Worm (Caenorhabditis elegans): ENCODE measurements around the gene unc-9.

Gene unc-9

ce11 chrX:13174437-13174836 lies 27.1 kb upstream of the unc-9 start:
- no peak for TF ChIP-seq F49E8.2 (tag; optimal IDR thresholded peaks at IDR 0.05; ENCODE audit: borderline replicate concordance)
- TF ChIP-seq daf-19 (GFP tag; conservative IDR thresholded peaks at IDR 0.05) = no peak
- no peak for TF ChIP-seq hlh-30 (tag; optimal IDR thresholded peaks at IDR 0.05; ENCODE audit: insufficient read depth)
- no peak for TF ChIP-seq sdz-12 (GFP tag; optimal IDR thresholded peaks at IDR 0.05)
- no peak for TF ChIP-seq dpl-1 (GFP tag; optimal IDR thresholded peaks at IDR 0.05)
- no peak for TF ChIP-seq pqm-1 (tag; optimal IDR thresholded peaks at IDR 0.05)
- TF ChIP-seq spr-1 (tag; optimal IDR thresholded peaks at IDR 0.05) = no peak
- no peak for TF ChIP-seq snpc-1.2 (GFP tag; IDR thresholded peaks at IDR 0.05)
- no peak for TF ChIP-seq Y105C5A.15 (GFP tag; IDR thresholded peaks at IDR 0.05)
- TF ChIP-seq nhr-77 (tag; optimal IDR thresholded peaks at IDR 0.05) = no peak
- no peak for TF ChIP-seq ztf-7 (tag; optimal IDR thresholded peaks at IDR 0.05)
- TF ChIP-seq Y5F2A.4 (GFP tag; optimal IDR thresholded peaks at IDR 0.05) = no peak
- no peak for TF ChIP-seq ctbp-1 (GFP tag; IDR thresholded peaks at IDR 0.05)

DNA sequence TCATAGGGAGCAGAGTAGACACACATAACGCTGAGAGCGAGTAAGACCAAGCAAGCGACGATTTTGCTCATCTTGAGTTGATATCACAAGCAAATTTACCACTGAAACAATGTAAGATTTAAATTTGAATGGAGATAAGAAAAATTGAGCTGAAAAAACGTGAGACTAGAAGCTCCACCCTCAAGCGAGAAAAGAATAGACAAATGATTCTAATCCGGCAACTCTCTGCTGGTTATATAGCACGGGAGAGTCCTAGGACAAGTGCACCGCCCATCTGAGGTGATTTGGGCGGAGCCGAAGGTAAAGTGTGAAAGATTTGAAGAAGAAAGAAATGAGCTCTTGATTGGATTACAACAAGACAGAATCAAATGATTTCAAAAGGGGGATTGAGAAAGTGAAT lies 23.2 kb upstream of the unc-9 start, which contains the start of gene nlp-3:
TSS of gene nlp-3 (minus strand) at position 101 of the 400 bp plus-strand sequence.
- TF ChIP-seq snpc-4 (tag; optimal IDR thresholded peaks at IDR 0.05) = no peak
- TF ChIP-seq hif-1 (tag; optimal IDR thresholded peaks at IDR 0.05) = no peak
- no peak for TF ChIP-seq mxl-3 (GFP tag; optimal IDR thresholded peaks at IDR 0.05)
- no peak for TF ChIP-seq saeg-2 (GFP tag; IDR thresholded peaks at IDR 0.05)
- no peak for TF ChIP-seq spr-3 (GFP tag; optimal IDR thresholded peaks at IDR 0.05)

- TF ChIP-seq lin-39 (tag; optimal IDR thresholded peaks at IDR 0.05) (no peak), rbr-2 (tag; optimal IDR thresholded peaks at IDR 0.05) (no peak), duxl-1 (tag; optimal IDR thresholded peaks at IDR 0.05; ENCODE audit: poor library complexity) (no peak), hlh-11 (tag; optimal IDR thresholded peaks at IDR 0.05) (no peak), sdz-12 (GFP tag; optimal IDR thresholded peaks at IDR 0.05) (no peak), mxl-3 (GFP tag; optimal IDR thresholded peaks at IDR 0.05) (no peak), lin-13 (GFP tag; optimal IDR thresholded peaks at IDR 0.05) (no peak), ceh-28 (tag; optimal IDR thresholded peaks at IDR 0.05) (no peak), arid-1 (GFP tag; conservative IDR thresholded peaks at IDR 0.05) (no peak), Y105C5A.15 (GFP tag; IDR thresholded peaks at IDR 0.05) (no peak), lin-29 (GFP tag; IDR thresholded peaks at IDR 0.05) (no peak), lin-38 (GFP tag; IDR thresholded peaks at IDR 0.05) (no peak), vab-7 (GFP tag; IDR thresholded peaks at IDR 0.05) (no peak), Y75B8A.6 (GFP tag; IDR thresholded peaks at IDR 0.05) (no peak), nhr-48 (tag; optimal IDR thresholded peaks at IDR 0.05) (no peak), aly-2 (tag; optimal IDR thresholded peaks at IDR 0.05) (no peak), ama-1 (optimal IDR thresholded peaks at IDR 0.05) (no peak), pha-4 (GFP tag; IDR thresholded peaks at IDR 0.05) (no peak), pha-4 (tag; optimal IDR thresholded peaks at IDR 0.05) (no peak), daf-12 (tag; optimal IDR thresholded peaks at IDR 0.05) (no peak), ctbp-1 (GFP tag; IDR thresholded peaks at IDR 0.05) (no peak)
These were observed 19.6 kb upstream of the unc-9 start for ce11 chrX:13182012-13182411.

DNA sequence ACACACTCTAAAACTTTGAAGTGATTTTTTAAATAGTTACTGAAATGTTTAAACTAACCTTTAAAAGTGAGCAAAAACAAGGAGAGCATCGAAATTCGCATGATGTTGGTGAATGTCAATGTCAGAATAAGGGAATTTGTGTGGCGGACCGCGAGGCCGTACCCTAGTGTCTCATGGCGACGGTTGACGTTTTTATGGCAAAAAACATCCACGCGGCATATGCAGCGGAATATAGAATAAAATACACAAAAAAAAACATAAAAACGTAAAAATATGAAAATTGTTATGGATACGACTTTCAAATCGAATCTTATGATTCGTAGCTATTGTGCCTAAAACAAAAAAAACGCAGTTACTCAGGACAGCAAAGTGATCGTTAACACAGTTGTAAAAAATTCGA lies 11.7 kb upstream of the unc-9 start, which contains the start of gene cwp-5:
TSS of gene cwp-5 (minus strand) at position 101 of the 400 bp plus-strand sequence.
- TF ChIP-seq fos-1 (tag; optimal IDR thresholded peaks at IDR 0.05) (no peak), dpl-1 (GFP tag; optimal IDR thresholded peaks at IDR 0.05) (no peak), Y75B8A.6 (GFP tag; IDR thresholded peaks at IDR 0.05) (no peak), unc-39 (tag; optimal IDR thresholded peaks at IDR 0.05) (no peak), arid-1 (GFP tag; conservative IDR thresholded peaks at IDR 0.05) (no peak), ctbp-1 (GFP tag; IDR thresholded peaks at IDR 0.05) (no peak), zfp-3 (GFP tag; conservative IDR thresholded peaks at IDR 0.05) (no peak), zip-2 (tag; optimal IDR thresholded peaks at IDR 0.05) (no peak), aha-1 (tag) (no peak), lin-38 (GFP tag; IDR thresholded peaks at IDR 0.05) (no peak), R02D3.7 (tag; optimal IDR thresholded peaks at IDR 0.05) (no peak), lin-39 (tag; optimal IDR thresholded peaks at IDR 0.05) (no peak), lin-29 (GFP tag; IDR thresholded peaks at IDR 0.05) (no peak), lin-1 (GFP tag; IDR thresholded peaks at IDR 0.05) (no peak), mxl-3 (GFP tag; optimal IDR thresholded peaks at IDR 0.05) (no peak), tag-97 (GFP tag; IDR thresholded peaks at IDR 0.05) (no peak), ZK546.5 (tag; optimal IDR thresholded peaks at IDR 0.05) (no peak), lin-15B (tag; optimal IDR thresholded peaks at IDR 0.05) (no peak)

Measured in whole organism, L4 larva.